Worm (Caenorhabditis elegans) whole organism, late embryonic: ENCODE data around the gene crh-2.
"Not testable (repeated sequence)": the region's sequence is repeated elsewhere in the genome, so short reads cannot be mapped to it uniquely, and the experiment has no call there.

ENCODE experiments used
- C08G9.2 ChIP-seq: sonication (generic microtip); optimal IDR thresholded peaks from 2 replicates; lab custom pipeline; 2016; ENCODE audit warnings: mild to moderate bottlenecking, missing genetic modification characterization, moderate library complexity, missing compliant biosample characterization
- C38D4.7 ChIP-seq: fragments of 200-800 bp; sonication (Bioruptor generic); optimal IDR thresholded peaks from 2 replicates; lab custom pipeline; 2018; ENCODE audit warnings: mild to moderate bottlenecking, missing genetic modification characterization, moderate library complexity, missing compliant biosample characterization
- K02D7.2 ChIP-seq: sonication (generic microtip); optimal IDR thresholded peaks from 2 replicates; lab custom pipeline; 2017; ENCODE audit warnings: mild to moderate bottlenecking, missing genetic modification characterization, missing compliant biosample characterization
- K09A11.1 ChIP-seq: sonication (generic microtip); optimal IDR thresholded peaks from 2 replicates; lab custom pipeline; 2017; ENCODE audit warnings: antibody characterized with exemption, mild to moderate bottlenecking, missing genetic modification characterization, missing compliant biosample characterization; ENCODE audit not compliant: insufficient read depth
- T23F11.4 ChIP-seq: fragments of 200-800 bp; sonication (Bioruptor generic); optimal IDR thresholded peaks from 2 replicates; lab custom pipeline; 2018; ENCODE audit warnings: mild to moderate bottlenecking, missing genetic modification characterization, missing compliant biosample characterization
- ahr-1 ChIP-seq: sonication (generic microtip); optimal IDR thresholded peaks from 2 replicates; lab custom pipeline; 2016; ENCODE audit warnings: missing genetic modification characterization, missing compliant biosample characterization
- ceh-14 ChIP-seq: sonication (generic microtip); optimal IDR thresholded peaks from 2 replicates; lab custom pipeline; 2016; ENCODE audit warnings: missing genotype, missing genetic modification characterization, missing compliant biosample characterization
- ceh-18 ChIP-seq: sonication (generic microtip); optimal IDR thresholded peaks from 2 replicates; lab custom pipeline; 2016; ENCODE audit warnings: missing genetic modification characterization, missing compliant biosample characterization
- ceh-19 ChIP-seq: fragments of 200-800 bp; sonication (Bioruptor generic); optimal IDR thresholded peaks from 2 replicates; lab custom pipeline; 2018; ENCODE audit warnings: mild to moderate bottlenecking, missing genetic modification characterization, missing compliant biosample characterization
- ceh-22 ChIP-seq: sonication (generic microtip); optimal IDR thresholded peaks from 2 replicates; lab custom pipeline; 2017; ENCODE audit warnings: missing biosample characterization, missing genetic modification characterization
- ceh-31 ChIP-seq: sonication (generic microtip); optimal IDR thresholded peaks from 2 replicates; lab custom pipeline; 2016; ENCODE audit warnings: missing genetic modification characterization, missing compliant biosample characterization
- ceh-6 ChIP-seq: fragments of 200-800 bp; sonication (Bioruptor generic); optimal IDR thresholded peaks from 2 replicates; lab custom pipeline; 2018; ENCODE audit warnings: mild to moderate bottlenecking, missing genetic modification characterization, missing compliant biosample characterization
- ceh-9 ChIP-seq: sonication (generic microtip); optimal IDR thresholded peaks from 2 replicates; lab custom pipeline; 2016; ENCODE audit warnings: mild to moderate bottlenecking, missing genetic modification characterization, inconsistent platforms, missing compliant biosample characterization
- che-1 ChIP-seq: sonication (generic microtip); optimal IDR thresholded peaks from 2 replicates; lab custom pipeline; 2016; ENCODE audit warnings: mild to moderate bottlenecking, missing genetic modification characterization, missing compliant biosample characterization
- dmd-4 ChIP-seq: sonication (generic microtip); optimal IDR thresholded peaks from 2 replicates; lab custom pipeline; 2016; ENCODE audit warnings: borderline replicate concordance, missing genetic modification characterization, missing compliant biosample characterization
- dve-1 ChIP-seq: sonication (generic microtip); optimal IDR thresholded peaks from 2 replicates; lab custom pipeline; 2017; ENCODE audit warnings: antibody characterized with exemption, mild to moderate bottlenecking, missing genetic modification characterization, missing compliant biosample characterization
- ets-4 ChIP-seq: sonication (generic microtip); optimal IDR thresholded peaks from 2 replicates; lab custom pipeline; 2016; ENCODE audit warnings: missing genetic modification characterization, missing compliant biosample characterization
- eyg-1 ChIP-seq: sonication (generic microtip); optimal IDR thresholded peaks from 2 replicates; lab custom pipeline; 2016; ENCODE audit warnings: missing genotype, missing genetic modification characterization, missing compliant biosample characterization
- fkh-10 ChIP-seq: fragments of 150-350 bp; optimal IDR thresholded peaks from 2 replicates; lab custom pipeline; 2014; ENCODE audit warnings: missing biosample characterization, missing genetic modification reagents, missing genetic modification characterization
- hlh-8 ChIP-seq: sonication (generic microtip); optimal IDR thresholded peaks from 2 replicates; lab custom pipeline; 2016; ENCODE audit warnings: missing genotype, missing genetic modification characterization, missing compliant biosample characterization
- lin-11 ChIP-seq: fragments of 200-800 bp; sonication (Bioruptor generic); optimal IDR thresholded peaks from 2 replicates; lab custom pipeline; 2018; ENCODE audit warnings: mild to moderate bottlenecking, missing genetic modification characterization, missing compliant biosample characterization
- madf-2 ChIP-seq: sonication (generic microtip); optimal IDR thresholded peaks from 2 replicates; lab custom pipeline; 2017; ENCODE audit warnings: missing genetic modification characterization, missing compliant biosample characterization
- nhr-232 ChIP-seq: sonication (generic microtip); optimal IDR thresholded peaks from 2 replicates; lab custom pipeline; 2016; ENCODE audit warnings: missing genetic modification characterization, missing compliant biosample characterization
- npax-4 ChIP-seq: sonication (generic microtip); optimal IDR thresholded peaks from 2 replicates; lab custom pipeline; 2016; ENCODE audit warnings: missing genetic modification characterization, missing compliant biosample characterization
- odd-2 ChIP-seq: sonication (generic microtip); optimal IDR thresholded peaks from 2 replicates; lab custom pipeline; 2017; ENCODE audit warnings: antibody characterized with exemption, mild to moderate bottlenecking, missing genetic modification characterization, missing compliant biosample characterization
- pat-9 ChIP-seq: fragments of 200-800 bp; sonication (Bioruptor generic); optimal IDR thresholded peaks from 2 replicates; lab custom pipeline; 2018; ENCODE audit warnings: mild to moderate bottlenecking, missing genetic modification characterization, moderate library complexity, missing compliant biosample characterization
- pax-1 ChIP-seq: fragments of 150-350 bp; optimal IDR thresholded peaks from 2 replicates; lab custom pipeline; 2014; ENCODE audit warnings: missing biosample characterization, missing genetic modification characterization
- pha-4 ChIP-seq: fragments of 150-350 bp; optimal IDR thresholded peaks from 2 replicates; lab custom pipeline; 2018; ENCODE audit warnings: missing biosample characterization, missing genetic modification reagents, missing genetic modification characterization
- pqm-1 ChIP-seq: sonication (generic microtip); optimal IDR thresholded peaks from 2 replicates; lab custom pipeline; 2016; ENCODE audit warnings: missing genetic modification characterization, missing compliant biosample characterization
- pros-1 ChIP-seq: fragments of 150-350 bp; optimal IDR thresholded peaks from 2 replicates; lab custom pipeline; 2014; ENCODE audit warnings: missing biosample characterization, missing genetic modification reagents, missing genetic modification characterization
- ref-2 ChIP-seq: sonication (generic microtip); optimal IDR thresholded peaks from 2 replicates; lab custom pipeline; 2016; ENCODE audit warnings: missing genetic modification characterization, missing compliant biosample characterization
- rnt-1 ChIP-seq: sonication (generic microtip); optimal IDR thresholded peaks from 2 replicates; lab custom pipeline; 2016; ENCODE audit warnings: missing genetic modification characterization, missing compliant biosample characterization
- sdc-2 ChIP-seq: sonication (generic microtip); optimal IDR thresholded peaks from 2 replicates; lab custom pipeline; 2016; ENCODE audit warnings: missing genotype, missing genetic modification characterization, missing compliant biosample characterization
- sox-4 ChIP-seq: sonication (generic microtip); optimal IDR thresholded peaks from 2 replicates; lab custom pipeline; 2017; ENCODE audit warnings: mild to moderate bottlenecking, missing genetic modification characterization, inconsistent platforms, missing compliant biosample characterization
- tbx-7 ChIP-seq: sonication (generic microtip); optimal IDR thresholded peaks from 2 replicates; lab custom pipeline; 2016; ENCODE audit warnings: missing genotype, missing genetic modification characterization, missing compliant biosample characterization
- ttx-3 ChIP-seq: sonication (generic microtip); optimal IDR thresholded peaks from 2 replicates; lab custom pipeline; 2016; ENCODE audit warnings: missing genetic modification reagents, missing genetic modification characterization, missing compliant biosample characterization
- unc-3 ChIP-seq, 2 experiments: fragments of 200-800 bp in 1 of 2; sonication (Bioruptor generic) in 1 of 2; sonication (generic microtip) in 1 of 2; conservative IDR thresholded peaks in 1 of 2; optimal IDR thresholded peaks in 1 of 2; 2 replicates each; pipeline versions ENCODE4 v1.3.6 to Lab custom; 2016 to 2022; ENCODE audit warnings: missing compliant biosample characterization in 2 of 2, missing genetic modification characterization in 2 of 2, missing genetic modification reagents in 1 of 2
- unc-55 ChIP-seq: sonication (generic microtip); optimal IDR thresholded peaks from 2 replicates; lab custom pipeline; 2017; ENCODE audit warnings: missing biosample characterization, missing genetic modification reagents, missing genetic modification characterization
- zip-5 ChIP-seq: sonication (generic microtip); optimal IDR thresholded peaks from 2 replicates; lab custom pipeline; 2016; ENCODE audit warnings: missing genetic modification characterization, missing compliant biosample characterization

The crh-2 gene

DNA sequence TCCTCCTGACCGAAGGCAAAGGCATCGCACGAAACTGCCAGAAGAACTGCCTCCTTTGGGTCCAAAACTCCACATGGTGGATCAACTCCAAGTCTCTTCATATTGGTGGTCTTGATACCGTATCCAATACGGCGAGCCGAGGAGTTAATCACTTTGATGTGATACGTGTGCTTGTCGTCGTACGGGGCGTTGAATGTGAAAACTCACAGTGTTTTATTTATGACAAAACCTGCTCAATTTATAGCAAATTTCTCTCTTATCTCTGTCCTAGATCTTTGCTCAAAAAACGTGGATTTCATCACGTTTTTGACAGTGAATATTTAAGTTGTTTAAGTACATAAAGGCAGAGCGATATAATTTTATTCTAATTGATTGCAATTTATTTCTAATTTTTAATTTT, 28.6 kb downstream of the crh-2 start, which contains the start of gene F58A6.9:
Gene F58A6.9, minus strand, starts transcription at position 101 of the 400 bp plus-strand sequence.
- TF ChIP-seq ceh-6 (GFP tag; lab: Kevin White, UChicago); che-1 (tag; lab: Kevin White, UChicago); nhr-232: not testable (repeated sequence)

- no peak for TF ChIP-seq pha-4 (tag; lab: Kevin White, UChicago)
- no peak for TF ChIP-seq pax-1 (tag; lab: Kevin White, UChicago)
- no peak for TF ChIP-seq C08G9.2 (tag; lab: Kevin White, UChicago)
- no peak for TF ChIP-seq madf-2 (tag; lab: Kevin White, UChicago)
- TF ChIP-seq ref-2 (tag; lab: Kevin White, UChicago) = no peak
- no peak for TF ChIP-seq sdc-2 (tag; lab: Kevin White, UChicago)
- no peak for TF ChIP-seq npax-4 (tag; lab: Kevin White, UChicago)
- no peak for TF ChIP-seq dmd-4 (tag; lab: Kevin White, UChicago)
- no peak for TF ChIP-seq ceh-18
- TF ChIP-seq unc-3 (GFP tag; conservative IDR thresholded peaks at IDR 0.05; lab: Robert Waterston, UW) = no peak
- no peak for TF ChIP-seq unc-3 (tag; optimal IDR thresholded peaks at IDR 0.05; lab: Kevin White, UChicago)
- TF ChIP-seq ets-4 (tag; lab: Kevin White, UChicago) = no peak
- TF ChIP-seq ceh-19 (GFP tag; lab: Kevin White, UChicago) = no peak
- no peak for TF ChIP-seq ahr-1
- no peak for TF ChIP-seq T23F11.4
- no peak for TF ChIP-seq K09A11.1 (tag; lab: Kevin White, UChicago)
- TF ChIP-seq ttx-3 (tag; lab: Kevin White, UChicago) = no peak
- TF ChIP-seq lin-11 (tag; lab: Kevin White, UChicago) = no peak
- no peak for TF ChIP-seq ceh-9 (tag; lab: Kevin White, UChicago)
- TF ChIP-seq nhr-232 = no peak
Observed at ce11 chrII:5157525-5157924, 29.8 kb downstream of the crh-2 start, which contains the start of gene srb-13. Gene srb-13 (minus strand): TSS chrII:5157625.

DNA sequence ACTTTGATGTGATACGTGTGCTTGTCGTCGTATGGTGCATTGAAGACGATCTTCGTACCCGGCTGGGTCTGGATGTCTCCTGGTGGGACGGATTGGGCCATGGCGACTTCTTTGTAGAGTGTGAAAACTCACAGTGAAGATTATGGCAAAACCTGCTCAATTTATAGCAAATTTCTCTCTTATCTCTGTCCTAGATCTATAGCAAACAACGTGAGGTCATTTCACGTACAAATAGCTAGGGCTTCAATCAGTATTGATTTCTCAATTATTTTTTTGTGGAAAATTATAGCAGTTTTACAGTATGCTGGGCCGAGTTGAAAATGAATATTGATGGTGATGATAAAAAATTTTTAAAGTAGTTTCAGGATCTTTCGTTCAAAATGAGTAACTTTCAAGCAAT, 30.4 kb downstream of the crh-2 start, which contains the start of gene msp-45:
Gene msp-45, minus strand, starts transcription at position 101 of the 400 bp plus-strand sequence.
- TF ChIP-seq pqm-1 (tag; lab: Kevin White, UChicago) (no peak), pros-1 (tag; lab: Kevin White, UChicago) (no peak), ceh-31 (tag; lab: Kevin White, UChicago) (no peak), dve-1 (tag; lab: Kevin White, UChicago) (no peak), fkh-10 (GFP tag; lab: Kevin White, UChicago) (no peak), unc-55 (GFP tag; lab: Kevin White, UChicago) (no peak), zip-5 (tag; lab: Kevin White, UChicago) (no peak), K02D7.2 (tag; lab: Kevin White, UChicago) (no peak), ceh-9 (tag; lab: Kevin White, UChicago) (no peak), odd-2 (no peak), pat-9 (tag; lab: Kevin White, UChicago) (no peak), ceh-19 (GFP tag; lab: Kevin White, UChicago) (no peak), eyg-1 (no peak), rnt-1 (tag; lab: Kevin White, UChicago) (no peak), ceh-18 (no peak), C38D4.7 (GFP tag; lab: Kevin White, UChicago) (no peak), che-1 (tag; lab: Kevin White, UChicago) (no peak), tbx-7 (no peak), T23F11.4 (no peak)

- TF ChIP-seq ceh-14 (tag; lab: Kevin White, UChicago) (no peak), ceh-22 (tag; lab: Kevin White, UChicago) (no peak), hlh-8 (tag; lab: Kevin White, UChicago) (no peak), unc-3 (GFP tag; conservative IDR thresholded peaks at IDR 0.05; lab: Robert Waterston, UW) (no peak), unc-3 (tag; optimal IDR thresholded peaks at IDR 0.05; lab: Kevin White, UChicago) (no peak), dmd-4 (tag; lab: Kevin White, UChicago) (no peak), sox-4 (tag; lab: Kevin White, UChicago) (no peak)
Observed at ce11 chrII:5154540-5154939, 32.8 kb downstream of the crh-2 start, which contains the start of gene srb-12. Gene srb-12 (minus strand): TSS chrII:5154640.
